Worm (Caenorhabditis elegans) whole organism, dauer: Measurements from ENCODE around the gene idpp-3.

Experiments
- unc-62 ChIP-seq: sonication (generic microtip); optimal IDR thresholded peaks from 2 replicates; lab custom pipeline; 2017; ENCODE audit warnings: missing biosample characterization, missing genetic modification reagents, missing genetic modification characterization

Gene idpp-3

DNA sequence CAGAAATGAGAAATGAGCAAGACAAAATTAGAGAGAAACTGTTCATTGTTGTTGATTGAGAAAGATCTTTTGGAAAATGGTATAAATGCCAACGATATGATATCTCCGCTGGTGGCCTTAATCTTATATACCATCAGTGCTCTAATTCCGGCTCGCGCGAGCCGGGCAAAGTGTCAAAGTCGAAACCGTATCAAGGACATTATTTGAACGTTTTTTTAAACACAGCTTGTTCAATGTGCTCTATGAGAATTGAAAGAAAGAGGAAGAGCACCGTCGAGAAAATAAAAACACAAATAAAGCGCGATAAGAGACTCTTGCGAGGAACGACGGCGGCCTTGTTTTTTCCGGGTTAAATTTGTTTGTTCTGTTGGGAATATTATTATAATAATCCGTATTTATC lies at the start of gene idpp-3:
Gene idpp-3, minus strand, starts transcription at position 101 of the 400 bp plus-strand sequence.
- TF ChIP-seq unc-62, result no peak

DNA sequence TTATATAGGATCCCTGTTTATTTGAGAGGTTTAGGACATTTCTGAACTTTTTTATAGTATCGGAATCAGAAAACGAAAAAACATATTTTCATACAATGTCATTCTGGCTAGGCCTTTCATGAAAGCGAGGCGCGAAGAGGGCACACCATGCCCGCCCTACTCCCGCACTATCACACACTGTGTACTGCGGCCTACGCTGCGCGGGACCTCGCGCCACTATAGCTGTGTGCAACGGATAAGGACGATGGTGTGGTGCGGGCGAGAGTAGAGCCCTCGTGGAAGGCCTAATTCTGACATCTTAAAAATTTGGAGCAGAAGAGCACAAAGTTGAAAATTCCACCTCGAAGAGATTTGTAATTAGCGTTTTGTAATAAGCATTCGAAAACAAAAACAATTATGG lies 49.6 kb upstream of the idpp-3 start:
- TF ChIP-seq unc-62, result no peak

DNA sequence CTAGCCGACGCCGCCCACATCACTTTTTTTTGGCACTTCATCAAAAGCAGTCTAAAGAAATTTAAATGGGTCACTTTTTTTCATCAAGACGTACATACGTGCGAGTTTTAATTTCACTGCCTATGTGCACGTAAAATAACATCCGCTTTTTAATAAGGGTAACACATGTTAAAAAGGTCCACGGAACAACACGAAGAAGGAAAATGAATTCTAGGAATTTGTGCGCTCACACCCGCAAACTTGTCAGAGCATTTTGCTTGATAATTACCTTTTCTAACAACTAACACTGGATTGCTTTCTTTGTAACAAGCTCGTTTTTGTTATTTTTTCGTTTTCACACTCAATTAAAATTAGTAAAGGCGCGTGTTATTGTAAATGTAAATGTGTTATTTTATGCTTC lies 47.3 kb upstream of the idpp-3 start:
- no peak for TF ChIP-seq unc-62

- no peak for TF ChIP-seq unc-62
Observed at ce11 chrX:15006847-15007358, 45.5 kb upstream of the idpp-3 start, which contains the start of gene ergi-2. ergi-2 (minus strand) TSS chrX:15007308.

ce11 chrX:15003891-15004550 lies 42.6 kb upstream of the idpp-3 start, which contains the start of gene slc-25A18.1:
slc-25A18.1 (minus strand) TSS chrX:15003941.
- TF ChIP-seq unc-62, result no peak

- no peak for TF ChIP-seq unc-62
Observed at ce11 chrX:14999101-14999500, 37.7 kb upstream of the idpp-3 start, which contains the start of gene cutl-3. cutl-3 (minus strand) TSS chrX:14999201.

DNA sequence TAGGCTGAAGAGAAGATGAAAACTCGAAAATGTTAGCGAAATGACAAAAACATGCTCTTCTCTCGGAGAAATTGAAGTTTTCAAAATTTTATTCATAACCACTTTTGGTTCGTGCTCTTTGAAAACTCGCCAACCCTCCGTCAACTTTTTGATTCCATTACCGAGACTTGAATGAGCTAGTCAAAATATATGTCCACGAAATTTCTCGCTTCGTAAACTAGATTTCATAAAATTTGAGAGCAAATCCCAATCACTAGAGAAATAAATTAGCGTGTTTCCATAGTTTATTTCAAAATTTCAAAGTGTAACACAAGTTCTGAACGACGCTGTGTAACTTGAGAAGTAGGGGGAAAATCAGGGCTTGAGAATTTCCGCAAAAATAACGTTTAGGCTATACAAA lies 32.4 kb upstream of the idpp-3 start:
- TF ChIP-seq unc-62, result no peak

DNA sequence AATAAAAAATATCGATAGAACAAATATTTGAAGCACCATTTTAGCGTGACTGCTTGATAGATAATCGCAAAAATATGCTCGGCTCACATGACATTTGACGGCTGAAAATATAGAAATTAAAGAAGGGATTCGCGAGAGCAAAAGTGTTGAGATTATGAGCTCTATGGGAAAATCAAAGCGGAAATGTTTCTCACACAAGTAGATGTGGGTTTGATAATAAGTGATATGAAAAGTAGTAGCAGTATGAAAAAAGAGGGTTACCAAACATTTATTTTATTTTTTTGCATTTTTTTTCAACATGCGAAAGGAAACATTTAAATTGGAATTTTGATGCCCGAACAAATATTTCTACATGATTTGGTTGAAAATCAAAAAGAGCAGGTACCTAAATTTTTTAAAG lies 29.9 kb upstream of the idpp-3 start, which contains the start of gene iglr-1:
Gene iglr-1, minus strand, starts transcription at position 101 of the 400 bp plus-strand sequence.
- TF ChIP-seq unc-62, result no peak

- TF ChIP-seq unc-62, result no peak
Observed at ce11 chrX:14988160-14988559, 26.8 kb upstream of the idpp-3 start.

- TF ChIP-seq unc-62, result no peak
Observed at ce11 chrX:14983274-14983673, 21.9 kb upstream of the idpp-3 start, which contains the start of gene rbg-1. rbg-1 (plus strand) TSS chrX:14983533.

- no peak for TF ChIP-seq unc-62
Observed at ce11 chrX:14982525-14982924, 21.2 kb upstream of the idpp-3 start, which contains the start of gene plp-2. plp-2 (minus strand) TSS chrX:14982804.

DNA sequence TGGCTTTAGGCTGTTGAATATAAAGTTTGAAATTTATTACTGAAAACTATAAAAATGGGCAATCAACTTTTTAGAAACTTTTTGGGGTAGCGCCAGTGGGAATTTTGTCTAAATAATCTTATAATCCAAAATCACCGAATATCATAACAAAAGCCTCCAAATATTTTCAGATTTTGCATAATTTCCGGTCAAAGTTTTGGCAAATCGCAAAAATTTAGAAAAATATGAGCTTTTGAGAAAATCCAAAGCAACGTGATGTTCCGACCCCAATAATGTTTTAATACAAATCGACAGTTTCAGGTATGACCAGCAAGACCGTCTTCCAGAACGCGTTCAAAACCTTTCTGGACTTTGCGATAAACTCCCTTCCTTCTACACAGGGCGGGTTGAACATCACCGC lies 18.0 kb upstream of the idpp-3 start, which contains the start of gene emre-1:
Gene emre-1, plus strand, starts transcription at position 301 of the 400 bp plus-strand sequence.
- no peak for TF ChIP-seq unc-62

- no peak for TF ChIP-seq unc-62
Observed at ce11 chrX:14978756-14979155, 17.4 kb upstream of the idpp-3 start.

ce11 chrX:14976840-14977534 lies 15.6 kb upstream of the idpp-3 start:
- no peak for TF ChIP-seq unc-62

DNA sequence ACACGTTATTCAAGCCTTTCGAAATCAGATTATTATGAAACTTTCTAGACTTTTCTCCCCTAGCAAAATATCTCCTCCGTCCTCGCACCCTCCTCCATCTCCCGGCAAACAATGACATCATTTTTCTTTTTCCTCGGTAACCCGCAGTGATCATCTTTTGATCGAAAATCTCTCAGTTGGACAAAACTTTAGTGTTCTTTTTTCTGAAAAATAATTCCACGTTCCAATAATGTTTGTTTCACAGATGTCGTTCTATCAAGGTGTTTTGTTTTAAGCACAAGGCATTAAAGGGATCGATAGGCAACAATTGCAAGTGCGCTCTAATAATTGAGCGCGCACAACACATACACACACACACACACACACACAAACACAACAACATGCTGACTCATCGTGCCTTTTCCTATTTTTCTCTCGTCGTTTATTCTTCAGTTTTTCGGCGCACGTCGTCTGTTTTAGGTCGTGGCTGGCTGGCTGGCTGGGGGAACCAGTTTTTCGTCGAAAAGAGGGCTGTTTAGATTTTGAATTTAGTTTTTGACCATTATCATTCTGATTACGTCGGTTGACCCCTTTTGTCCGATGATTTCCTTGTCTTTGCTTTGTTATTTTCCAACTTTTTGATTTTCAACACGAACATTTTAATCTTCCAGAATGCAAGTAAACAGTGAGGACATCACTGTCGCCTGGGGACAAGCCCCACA lies 14.2 kb upstream of the idpp-3 start, which contains the start of gene F20D1.3:
Gene F20D1.3, plus strand, starts transcription at position 651 of the 701 bp plus-strand sequence.
- no peak for TF ChIP-seq unc-62

DNA sequence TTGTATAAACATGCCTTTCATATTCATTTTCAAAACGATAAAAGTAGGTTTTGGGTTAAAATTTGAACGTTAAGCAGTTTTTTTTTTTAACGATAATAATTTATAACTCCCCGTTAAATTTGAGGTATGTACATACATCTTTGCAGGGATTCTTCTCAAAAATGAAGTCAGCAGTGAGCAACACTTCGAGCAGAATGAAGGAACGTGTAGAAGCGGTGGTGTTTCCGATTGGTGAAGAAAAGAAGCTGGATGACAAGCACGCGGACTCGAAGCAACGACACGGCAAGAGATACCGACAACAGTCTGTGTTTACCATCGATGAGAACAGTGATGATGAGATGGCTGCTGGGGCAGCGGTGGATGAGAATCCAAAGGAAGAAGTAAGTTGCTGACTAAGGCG lies 11.7 kb upstream of the idpp-3 start:
- TF ChIP-seq unc-62, result no peak
